Fruit fly (Drosophila melanogaster) whole organism, embryonic: ENCODE measurements around the gene amn.

ENCODE experiments used
- ATbp ChIP-seq: fragments of 200-800 bp; sonication (Bioruptor generic); optimal IDR thresholded peaks from 2 replicates; lab custom pipeline; 2017; ENCODE audit warnings: missing biosample characterization, mild to moderate bottlenecking, missing genetic modification characterization, missing genetic modification reagents
- Adf1 ChIP-seq: fragments of 200-800 bp; sonication (Bioruptor generic); IDR thresholded peaks from 2 replicates; pipeline ENCODE4 v1.3.6; 2022; ENCODE audit warnings: missing biosample characterization, missing genetic modification characterization
- CG10543 ChIP-seq: fragments of 200-800 bp; sonication (Bioruptor generic); optimal IDR thresholded peaks from 3 replicates; lab custom pipeline; 2017; ENCODE audit warnings: missing biosample characterization, mild to moderate bottlenecking, missing genetic modification characterization, moderate library complexity
- CG11247 ChIP-seq: fragments of 200-800 bp; sonication (Bioruptor generic); IDR thresholded peaks from 2 replicates; pipeline ENCODE4 v1.3.6; 2022; ENCODE audit warnings: missing biosample characterization, missing genetic modification characterization
- CG16863 ChIP-seq: fragments of 200-800 bp; sonication (Bioruptor generic); optimal IDR thresholded peaks from 3 replicates; lab custom pipeline; 2016; ENCODE audit warnings: missing biosample characterization, missing genetic modification characterization
- CG17186 ChIP-seq: fragments of 200-800 bp; sonication (Bioruptor generic); optimal IDR thresholded peaks from 3 replicates; lab custom pipeline; 2017; ENCODE audit warnings: missing biosample characterization, missing genetic modification reagents, missing genetic modification characterization
- CG17328 ChIP-seq: fragments of 200-800 bp; sonication (Bioruptor generic); IDR thresholded peaks from 2 replicates; pipeline ENCODE4 v1.3.6; 2022; ENCODE audit warnings: missing biosample characterization, missing genetic modification characterization
- CG30403 ChIP-seq: fragments of 200-800 bp; sonication (Bioruptor generic); optimal IDR thresholded peaks from 3 replicates; lab custom pipeline; 2016; ENCODE audit warnings: missing biosample characterization, missing genetic modification characterization
- CG32532 ChIP-seq: fragments of 200-800 bp; sonication (Bioruptor generic); IDR thresholded peaks from 2 replicates; pipeline ENCODE4 v1.3.6; 2022; ENCODE audit warnings: missing biosample characterization, missing genetic modification characterization
- CG32767 ChIP-seq: fragments of 200-800 bp; sonication (Bioruptor generic); IDR thresholded peaks from 2 replicates; pipeline ENCODE4 v1.3.6; 2022; ENCODE audit warnings: missing biosample characterization, missing genetic modification characterization
- CG33213 ChIP-seq: fragments of 200-800 bp; sonication (Bioruptor generic); optimal IDR thresholded peaks from 3 replicates; lab custom pipeline; 2016; ENCODE audit warnings: missing biosample characterization, missing genetic modification characterization
- CG6791 ChIP-seq: fragments of 200-800 bp; sonication (Bioruptor generic); IDR thresholded peaks from 3 replicates; pipeline ENCODE4 v1.3.6; 2022; ENCODE audit warnings: missing biosample characterization, missing genetic modification characterization; ENCODE audit not compliant: partially characterized antibody
- CG7786 ChIP-seq: fragments of 200-800 bp; sonication (Bioruptor generic); optimal IDR thresholded peaks from 2 replicates; lab custom pipeline; 2016; ENCODE audit warnings: missing biosample characterization, missing genetic modification characterization
- CG7928 ChIP-seq: fragments of 200-800 bp; sonication (Bioruptor generic); optimal IDR thresholded peaks from 2 replicates; lab custom pipeline; 2017; ENCODE audit warnings: missing biosample characterization, mild to moderate bottlenecking, missing genetic modification characterization
- Dbx ChIP-seq: fragments of 200-800 bp; sonication (Bioruptor generic); IDR thresholded peaks from 3 replicates; pipeline ENCODE4 v1.3.6; 2022; ENCODE audit warnings: missing biosample characterization, missing genetic modification characterization
- Deaf1 ChIP-seq: fragments of 200-800 bp; optimal IDR thresholded peaks from 3 replicates; lab custom pipeline; 2019; ENCODE audit warnings: missing biosample characterization, mild to moderate bottlenecking, missing genetic modification characterization, moderate library complexity
- Dll ChIP-seq: fragments of 200-800 bp; sonication (Bioruptor generic); IDR thresholded peaks from 4 replicates; pipeline ENCODE4 v1.3.6; 2022; ENCODE audit warnings: missing biosample characterization, missing genetic modification characterization; ENCODE audit not compliant: partially characterized antibody
- Doc3 ChIP-seq: fragments of 200-800 bp; sonication (Bioruptor generic); IDR thresholded peaks from 3 replicates; pipeline ENCODE4 v1.3.6; 2022; ENCODE audit warnings: missing biosample characterization, missing genetic modification characterization; ENCODE audit not compliant: partially characterized antibody
- Drgx ChIP-seq: fragments of 200-800 bp; sonication (Bioruptor generic); IDR thresholded peaks from 2 replicates; pipeline ENCODE4 v1.3.6; 2022; ENCODE audit warnings: missing biosample characterization, missing genetic modification characterization
- HLH4C ChIP-seq: fragments of 200-800 bp; sonication (Bioruptor generic); IDR thresholded peaks from 3 replicates; pipeline ENCODE4 v1.3.6; 2022; ENCODE audit warnings: missing biosample characterization, missing genetic modification characterization; ENCODE audit not compliant: partially characterized antibody
- Max ChIP-seq: fragments of 200-800 bp; sonication (Bioruptor generic); optimal IDR thresholded peaks from 2 replicates; lab custom pipeline; 2016; ENCODE audit warnings: missing biosample characterization, mild to moderate bottlenecking, missing genetic modification characterization
- Mrtf ChIP-seq: fragments of 200-800 bp; sonication (Bioruptor generic); IDR thresholded peaks from 3 replicates; pipeline ENCODE4 v1.3.6; 2022; ENCODE audit warnings: missing biosample characterization, missing genetic modification characterization
- Neu2 ChIP-seq: fragments of 200-800 bp; sonication (Bioruptor generic); optimal IDR thresholded peaks from 3 replicates; lab custom pipeline; 2016; ENCODE audit warnings: missing biosample characterization, missing genetic modification characterization, borderline replicate concordance
- Side ChIP-seq: fragments of 200-800 bp; sonication (Bioruptor generic); optimal IDR thresholded peaks from 2 replicates; lab custom pipeline; 2016; ENCODE audit warnings: missing biosample characterization, missing genetic modification characterization
- ac ChIP-seq: fragments of 200-800 bp; sonication (Bioruptor generic); optimal IDR thresholded peaks from 3 replicates; lab custom pipeline; 2017; ENCODE audit warnings: missing biosample characterization, mild to moderate bottlenecking, missing genetic modification characterization
- ap ChIP-seq: fragments of 200-800 bp; sonication (Bioruptor generic); IDR thresholded peaks from 2 replicates; pipeline ENCODE4 v1.3.6; 2022; ENCODE audit warnings: missing biosample characterization, missing genetic modification characterization
- ara ChIP-seq: fragments of 200-800 bp; sonication (Bioruptor generic); IDR thresholded peaks from 2 replicates; pipeline ENCODE4 v1.3.6; 2022; ENCODE audit warnings: missing biosample characterization, missing genetic modification characterization
- bbx ChIP-seq: fragments of 200-800 bp; sonication (Bioruptor generic); IDR thresholded peaks from 2 replicates; pipeline ENCODE4 v1.3.6; 2022; ENCODE audit warnings: missing biosample characterization, missing genetic modification characterization; ENCODE audit not compliant: partially characterized antibody
- bsh ChIP-seq, 2 experiments: fragments of 200-800 bp; sonication (Bioruptor generic); optimal IDR thresholded peaks; 2 replicates each; lab custom pipeline; 2017 to 2018; ENCODE audit warnings: mild to moderate bottlenecking in 2 of 2, missing biosample characterization in 2 of 2, missing genetic modification characterization in 2 of 2, moderate library complexity in 1 of 2
- chinmo ChIP-seq: fragments of 200-800 bp; sonication (Bioruptor generic); IDR thresholded peaks from 4 replicates; pipeline ENCODE4 v1.3.6; 2022; ENCODE audit warnings: missing biosample characterization, missing genetic modification characterization; ENCODE audit not compliant: partially characterized antibody
- crc ChIP-seq: fragments of 200-800 bp; sonication (Bioruptor generic); optimal IDR thresholded peaks from 2 replicates; lab custom pipeline; 2016; ENCODE audit warnings: missing biosample characterization, missing genetic modification characterization
- dm ChIP-seq: fragments of 200-800 bp; sonication (Bioruptor generic); optimal IDR thresholded peaks from 3 replicates; lab custom pipeline; 2016; ENCODE audit warnings: missing biosample characterization, missing genetic modification characterization
- eve ChIP-seq, 2 experiments: fragments of >200 bp; optimal IDR thresholded peaks; 2 replicates each; lab custom pipeline; 2017; ENCODE audit warnings: missing biosample characterization in 2 of 2, missing genetic modification characterization in 2 of 2
- gcm2 ChIP-seq: fragments of 200-800 bp; sonication (Bioruptor generic); optimal IDR thresholded peaks from 2 replicates; lab custom pipeline; 2016; ENCODE audit warnings: missing biosample characterization, missing genetic modification characterization
- grau ChIP-seq: fragments of 200-800 bp; optimal IDR thresholded peaks from 3 replicates; lab custom pipeline; 2019; ENCODE audit warnings: missing biosample characterization, mild to moderate bottlenecking, missing genetic modification characterization, moderate library complexity
- hbn ChIP-seq: fragments of 200-800 bp; sonication (Bioruptor generic); IDR thresholded peaks from 2 replicates; pipeline ENCODE4 v1.3.6; 2022; ENCODE audit warnings: missing biosample characterization, missing genetic modification characterization; ENCODE audit not compliant: partially characterized antibody
- hth ChIP-seq: fragments of >200 bp; optimal IDR thresholded peaks from 2 replicates; lab custom pipeline; 2017; ENCODE audit warnings: inconsistent platforms
- lab ChIP-seq: fragments of 200-800 bp; sonication (Bioruptor generic); optimal IDR thresholded peaks from 3 replicates; lab custom pipeline; 2017; ENCODE audit warnings: missing biosample characterization, missing genetic modification characterization, mild to moderate bottlenecking, moderate library complexity, missing genetic modification reagents
- lilli ChIP-seq: fragments of 200-800 bp; sonication (Bioruptor generic); optimal IDR thresholded peaks from 3 replicates; lab custom pipeline; 2016; ENCODE audit warnings: missing biosample characterization, missing genetic modification characterization
- luna ChIP-seq: fragments of 200-800 bp; sonication (Bioruptor generic); optimal IDR thresholded peaks from 2 replicates; lab custom pipeline; 2016; ENCODE audit warnings: missing biosample characterization, missing genetic modification characterization
- mirr ChIP-seq: fragments of 200-800 bp; sonication (Bioruptor generic); optimal IDR thresholded peaks from 3 replicates; lab custom pipeline; 2018; ENCODE audit warnings: missing biosample characterization, mild to moderate bottlenecking, missing genetic modification characterization
- nom ChIP-seq: fragments of 200-800 bp; sonication (Bioruptor generic); optimal IDR thresholded peaks from 2 replicates; lab custom pipeline; 2017; ENCODE audit warnings: missing biosample characterization, missing genetic modification characterization, mild to moderate bottlenecking, moderate library complexity, missing genetic modification reagents
- onecut ChIP-seq: fragments of 200-800 bp; sonication (Bioruptor generic); IDR thresholded peaks from 2 replicates; pipeline ENCODE4 v1.3.6; 2022; ENCODE audit warnings: missing biosample characterization, missing genetic modification characterization
- pb ChIP-seq: fragments of 200-800 bp; sonication (Bioruptor generic); optimal IDR thresholded peaks from 3 replicates; lab custom pipeline; 2016; ENCODE audit warnings: missing biosample characterization, missing genetic modification characterization
- pfk ChIP-seq: fragments of 200-800 bp; sonication (Bioruptor generic); optimal IDR thresholded peaks from 2 replicates; lab custom pipeline; 2018; ENCODE audit warnings: missing biosample characterization, mild to moderate bottlenecking, missing genetic modification characterization, moderate library complexity
- sna ChIP-seq: fragments of 200-800 bp; sonication (Bioruptor generic); IDR thresholded peaks from 2 replicates; pipeline ENCODE4 v1.3.6; 2022; ENCODE audit warnings: missing biosample characterization, missing genetic modification characterization; ENCODE audit not compliant: partially characterized antibody
- twi ChIP-seq: fragments of 200-800 bp; optimal IDR thresholded peaks from 2 replicates; lab custom pipeline; 2019; ENCODE audit warnings: missing biosample characterization, mild to moderate bottlenecking, missing genetic modification characterization, moderate library complexity
- unc-4 ChIP-seq: fragments of 200-800 bp; sonication (Bioruptor generic); IDR thresholded peaks from 2 replicates; pipeline ENCODE4 v1.3.6; 2022; ENCODE audit warnings: missing biosample characterization, missing genetic modification characterization; ENCODE audit not compliant: partially characterized antibody
- wek ChIP-seq: fragments of 200-800 bp; sonication (Bioruptor generic); optimal IDR thresholded peaks from 3 replicates; lab custom pipeline; 2018; ENCODE audit warnings: missing biosample characterization, mild to moderate bottlenecking, missing genetic modification characterization, moderate library complexity
- zfh2 ChIP-seq: fragments of 200-800 bp; sonication (Bioruptor generic); optimal IDR thresholded peaks from 2 replicates; lab custom pipeline; 2016; ENCODE audit warnings: missing biosample characterization, missing genetic modification characterization

Gene amn

DNA sequence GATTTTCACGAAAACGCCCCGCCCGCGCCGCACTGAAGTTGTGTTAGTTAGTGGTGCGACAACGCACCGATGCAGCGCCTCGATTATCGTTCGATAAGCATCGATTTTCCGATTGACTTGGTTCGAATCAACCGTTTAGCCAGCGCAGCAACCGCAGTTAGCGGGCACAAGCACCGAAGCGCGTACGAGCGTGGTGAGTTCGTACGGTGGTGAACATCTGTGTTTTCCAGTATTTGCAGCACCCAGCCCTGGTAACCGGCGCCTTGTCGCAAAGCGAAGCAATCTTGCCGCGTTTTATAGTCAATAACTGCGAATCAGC lies 37.9 kb downstream of the amn start, which contains the start of the genes pico and Nup205 (continued):
- TF ChIP-seq twi = no peak
- TF ChIP-seq mirr (GFP tag; lab: Kevin White, UChicago) = peak; percentile 52
- peak; percentile 61; the same call in 2 of the 3 replicates for TF ChIP-seq Dbx (GFP tag; lab: Robert Waterston, UW)
- TF ChIP-seq CG11247 (GFP tag; lab: Robert Waterston, UW) = 0 out of 2 replicates have a peak, but pooled peaks have one; percentile 8
- peak; percentile 64 for TF ChIP-seq hbn (GFP tag; lab: Robert Waterston, UW)
- TF ChIP-seq Max = peak; percentile 10
- TF ChIP-seq CG7786 = peak; percentile 28
- TF ChIP-seq luna (GFP tag; lab: Kevin White, UChicago) = no peak
- TF ChIP-seq nom (GFP tag; lab: Kevin White, UChicago) = no peak
- TF ChIP-seq ara (GFP tag; lab: Robert Waterston, UW) = 0 out of 2 replicates have a peak, but pooled peaks have one; percentile 37
- TF ChIP-seq ATbp = no peak
- no peak for TF ChIP-seq ap
- TF ChIP-seq lab = no peak
- no peak for TF ChIP-seq pfk (GFP tag; lab: Kevin White, UChicago)
- 0 out of 3 replicates have a peak, but pooled peaks have one; percentile 18 for TF ChIP-seq Mrtf (GFP tag; lab: Robert Waterston, UW)
- peak; percentile 86 for TF ChIP-seq CG6791 (GFP tag; lab: Robert Waterston, UW)
- peak; percentile 95 for TF ChIP-seq CG17186 (GFP tag; lab: Kevin White, UChicago)
- TF ChIP-seq CG16863 (GFP tag; lab: Kevin White, UChicago) = peak; percentile 63
- no peak for TF ChIP-seq hth (lab: Kevin White, UChicago)
- TF ChIP-seq lilli (GFP tag; lab: Kevin White, UChicago) = peak; percentile 57
- peak; percentile 94 for TF ChIP-seq chinmo (GFP tag; lab: Robert Waterston, UW)
- no peak for TF ChIP-seq Deaf1 (tag; lab: Kevin White, UChicago)
- TF ChIP-seq unc-4 (GFP tag; lab: Robert Waterston, UW) = peak; percentile 78
- TF ChIP-seq grau (tag; lab: Kevin White, UChicago) = no peak
- TF ChIP-seq zfh2 = peak; percentile 39
- peak; percentile 20 for TF ChIP-seq wek (GFP tag; lab: Kevin White, UChicago)
- TF ChIP-seq Neu2 (GFP tag; lab: Kevin White, UChicago) = peak; percentile 97
- peak; percentile 44 for TF ChIP-seq CG10543 (GFP tag; lab: Kevin White, UChicago)
- TF ChIP-seq eve (GFP tag; optimal IDR thresholded peaks at IDR 0.05; lab: Kevin White, UChicago) = no peak
- TF ChIP-seq bbx (GFP tag; lab: Robert Waterston, UW) = peak; percentile 85
- no peak for TF ChIP-seq ac
- TF ChIP-seq Side (GFP tag; lab: Kevin White, UChicago) = no peak
- TF ChIP-seq CG32767 (GFP tag; lab: Robert Waterston, UW) = no peak
- TF ChIP-seq crc (GFP tag; lab: Kevin White, UChicago) = no peak
- TF ChIP-seq Doc3 (GFP tag; lab: Robert Waterston, UW) = peak; percentile 57; the same call in 1 of the 3 replicates
- TF ChIP-seq bsh (GFP tag; optimal IDR thresholded peaks at IDR 0.05; lab: Kevin White, UChicago) = peak in 1 of 2 experiments; percentile 14
- peak; percentile 75 for TF ChIP-seq sna (GFP tag; lab: Robert Waterston, UW)
- peak; percentile 97 for TF ChIP-seq CG7928
- peak; percentile 75 for TF ChIP-seq HLH4C (GFP tag; lab: Robert Waterston, UW)
- TF ChIP-seq Adf1 = peak; percentile 37
- TF ChIP-seq Dll (GFP tag; lab: Robert Waterston, UW) = peak; percentile 77
- TF ChIP-seq onecut (GFP tag; lab: Robert Waterston, UW) = peak; percentile 78
- TF ChIP-seq CG30403 = peak; percentile 32
- no peak for TF ChIP-seq Drgx (GFP tag; lab: Robert Waterston, UW)
- TF ChIP-seq pb (GFP tag; lab: Kevin White, UChicago) = no peak
- TF ChIP-seq dm (GFP tag; lab: Kevin White, UChicago) = peak; percentile 64
- peak; percentile 87 for TF ChIP-seq CG33213 (GFP tag; lab: Kevin White, UChicago)
- 0 out of 2 replicates have a peak, but pooled peaks have one; percentile 21 for TF ChIP-seq CG17328
- TF ChIP-seq CG32532 (GFP tag; lab: Robert Waterston, UW) = 0 out of 2 replicates have a peak, but pooled peaks have one; percentile 31
- peak; percentile 24 for TF ChIP-seq gcm2
